Fruit fly (Drosophila melanogaster) whole organism, embryonic: ENCODE results near the gene Mrtf.

Experiments
- CG14667 ChIP-seq: fragments of 200-800 bp; sonication (Bioruptor generic); IDR thresholded peaks from 2 replicates; pipeline ENCODE4 v1.3.6; 2022; ENCODE audit warnings: missing biosample characterization, missing genetic modification characterization
- CG8290 ChIP-seq, 3 experiments: fragments of 200-800 bp; sonication (Bioruptor generic); optimal IDR thresholded peaks; 2 replicates each; lab custom pipeline; 2016 to 2019; ENCODE audit warnings: missing biosample characterization in 3 of 3, missing genetic modification characterization in 3 of 3, mild to moderate bottlenecking in 2 of 3, moderate library complexity in 1 of 3
- CG8388 ChIP-seq: fragments of 200-800 bp; sonication (Bioruptor generic); optimal IDR thresholded peaks from 2 replicates; lab custom pipeline; 2019; ENCODE audit warnings: missing biosample characterization, mild to moderate bottlenecking, missing genetic modification characterization, moderate library complexity
- Poxn ChIP-seq: fragments of 200-800 bp; sonication (Bioruptor generic); IDR thresholded peaks from 2 replicates; pipeline ENCODE4 v1.3.6; 2022; ENCODE audit warnings: missing biosample characterization, missing genetic modification characterization
- Rfx ChIP-seq: fragments of 200-800 bp; sonication (Bioruptor generic); IDR thresholded peaks from 2 replicates; pipeline ENCODE4 v1.3.6; 2022; ENCODE audit warnings: missing biosample characterization, missing genetic modification characterization
- cad ChIP-seq: fragments of >200 bp; optimal IDR thresholded peaks from 2 replicates; lab custom pipeline; 2017; ENCODE audit warnings: missing biosample characterization, missing genetic modification characterization
- chm ChIP-seq: fragments of 200-800 bp; sonication (Bioruptor generic); IDR thresholded peaks from 2 replicates; pipeline ENCODE4 v1.3.6; 2022; ENCODE audit warnings: missing biosample characterization, missing genetic modification characterization
- emc ChIP-seq: fragments of 200-800 bp; sonication (Bioruptor generic); optimal IDR thresholded peaks from 2 replicates; lab custom pipeline; 2016; ENCODE audit warnings: missing biosample characterization, missing genetic modification characterization
- jumu ChIP-seq: fragments of 200-800 bp; sonication (Bioruptor generic); optimal IDR thresholded peaks from 3 replicates; lab custom pipeline; 2016; ENCODE audit warnings: missing biosample characterization, missing genetic modification characterization
- sens ChIP-seq: fragments of 200-800 bp; sonication (Bioruptor generic); peaks from one replicate; lab custom pipeline; 2016; ENCODE audit warnings: missing biosample characterization, missing genetic modification characterization
- tap ChIP-seq: fragments of 200-800 bp; optimal IDR thresholded peaks from 3 replicates; lab custom pipeline; 2019; ENCODE audit warnings: missing biosample characterization, mild to moderate bottlenecking, missing genetic modification characterization, moderate library complexity

dm6 chr3L:2785941-2786340 is 19.6 kb upstream of the Mrtf start:
- TF ChIP-seq Rfx (no peak), CG8388 (GFP tag; lab: Kevin White, UChicago) (no peak), cad (GFP tag; lab: Kevin White, UChicago) (no peak), tap (no peak), CG8290 (GFP tag; optimal IDR thresholded peaks at IDR 0.05; lab: Kevin White, UChicago) (no peak), CG8290 (tag; optimal IDR thresholded peaks at IDR 0.05; lab: Kevin White, UChicago) (no peak), chm (GFP tag; lab: Robert Waterston, UW) (no peak), CG14667 (no peak), sens (GFP tag; lab: Kevin White, UChicago) (no peak), Poxn (GFP tag; lab: Robert Waterston, UW) (no peak), emc (GFP tag; lab: Kevin White, UChicago) (no peak), jumu (GFP tag; lab: Kevin White, UChicago) (no peak)
